Fruit fly (Drosophila melanogaster) whole organism, embryonic: ENCODE measurements around the gene CG1983.

Experiments used
- ATbp ChIP-seq: fragments of 200-800 bp; sonication (Bioruptor generic); optimal IDR thresholded peaks from 2 replicates; lab custom pipeline; 2017; ENCODE audit warnings: missing biosample characterization, mild to moderate bottlenecking, missing genetic modification characterization, missing genetic modification reagents
- BtbVII ChIP-seq: fragments of 200-800 bp; sonication (Bioruptor generic); optimal IDR thresholded peaks from 3 replicates; lab custom pipeline; 2017; ENCODE audit warnings: missing biosample characterization, mild to moderate bottlenecking, missing genetic modification characterization
- CG10431 ChIP-seq: fragments of 200-800 bp; sonication (Bioruptor generic); optimal IDR thresholded peaks from 3 replicates; lab custom pipeline; 2018; ENCODE audit warnings: missing biosample characterization, mild to moderate bottlenecking, missing genetic modification characterization
- CG10543 ChIP-seq: fragments of 200-800 bp; sonication (Bioruptor generic); optimal IDR thresholded peaks from 3 replicates; lab custom pipeline; 2017; ENCODE audit warnings: missing biosample characterization, mild to moderate bottlenecking, missing genetic modification characterization, moderate library complexity
- CG13624 ChIP-seq: fragments of 200-800 bp; sonication (Bioruptor generic); optimal IDR thresholded peaks from 2 replicates; lab custom pipeline; 2016; ENCODE audit warnings: missing biosample characterization, missing genetic modification characterization
- CG15073 ChIP-seq: fragments of 200-800 bp; sonication (Bioruptor generic); optimal IDR thresholded peaks from 2 replicates; lab custom pipeline; 2016; ENCODE audit warnings: missing biosample characterization, missing genetic modification characterization
- CG15514 ChIP-seq: fragments of 200-800 bp; sonication (Bioruptor generic); optimal IDR thresholded peaks from 3 replicates; lab custom pipeline; 2017; ENCODE audit warnings: missing biosample characterization, missing genetic modification characterization, mild to moderate bottlenecking, moderate library complexity, missing genetic modification reagents
- CG15601 ChIP-seq: fragments of 200-800 bp; sonication (Bioruptor generic); optimal IDR thresholded peaks from 3 replicates; lab custom pipeline; 2019; ENCODE audit warnings: missing biosample characterization, mild to moderate bottlenecking, missing genetic modification characterization, moderate library complexity
- CG18619 ChIP-seq: fragments of 200-800 bp; sonication (Bioruptor generic); optimal IDR thresholded peaks from 3 replicates; lab custom pipeline; 2017; ENCODE audit warnings: missing biosample characterization, mild to moderate bottlenecking, missing genetic modification characterization
- CG2116 ChIP-seq: fragments of 200-800 bp; sonication (Bioruptor generic); optimal IDR thresholded peaks from 3 replicates; lab custom pipeline; 2018; ENCODE audit warnings: missing biosample characterization, mild to moderate bottlenecking, missing genetic modification characterization
- CG2678 ChIP-seq: fragments of 200-800 bp; sonication (Bioruptor generic); optimal IDR thresholded peaks from 3 replicates; lab custom pipeline; 2019; ENCODE audit warnings: missing biosample characterization, mild to moderate bottlenecking, missing genetic modification characterization, moderate library complexity
- CG2875 ChIP-seq: fragments of 200-800 bp; sonication (Bioruptor generic); optimal IDR thresholded peaks from 2 replicates; lab custom pipeline; 2017; ENCODE audit warnings: missing biosample characterization, mild to moderate bottlenecking, missing genetic modification characterization, missing genetic modification reagents
- CG30403 ChIP-seq: fragments of 200-800 bp; sonication (Bioruptor generic); optimal IDR thresholded peaks from 3 replicates; lab custom pipeline; 2016; ENCODE audit warnings: missing biosample characterization, missing genetic modification characterization
- CG31441 ChIP-seq: fragments of 200-800 bp; sonication (Bioruptor generic); IDR thresholded peaks from 2 replicates; pipeline ENCODE4 v1.3.6; 2022; ENCODE audit warnings: missing biosample characterization, missing genetic modification characterization
- CG32532 ChIP-seq: fragments of 200-800 bp; sonication (Bioruptor generic); IDR thresholded peaks from 2 replicates; pipeline ENCODE4 v1.3.6; 2022; ENCODE audit warnings: missing biosample characterization, missing genetic modification characterization
- CG33213 ChIP-seq: fragments of 200-800 bp; sonication (Bioruptor generic); optimal IDR thresholded peaks from 3 replicates; lab custom pipeline; 2016; ENCODE audit warnings: missing biosample characterization, missing genetic modification characterization
- CG4282 ChIP-seq: fragments of 200-800 bp; sonication (Bioruptor generic); optimal IDR thresholded peaks from 2 replicates; lab custom pipeline; 2016; ENCODE audit warnings: missing biosample characterization, missing genetic modification characterization
- CG4328 ChIP-seq: fragments of 200-800 bp; sonication (Bioruptor generic); optimal IDR thresholded peaks from 3 replicates; lab custom pipeline; 2017; ENCODE audit warnings: missing biosample characterization, missing genetic modification reagents, missing genetic modification characterization
- CG6689 ChIP-seq: fragments of 200-800 bp; sonication (Bioruptor generic); IDR thresholded peaks from 2 replicates; pipeline ENCODE4 v1.3.6; 2022; ENCODE audit warnings: missing biosample characterization, missing genetic modification characterization
- CG7745 ChIP-seq: fragments of 200-800 bp; sonication (Bioruptor generic); optimal IDR thresholded peaks from 2 replicates; lab custom pipeline; 2018; ENCODE audit warnings: missing biosample characterization, mild to moderate bottlenecking, missing genetic modification characterization, moderate library complexity
- Chrac-16 ChIP-seq: fragments of 200-800 bp; sonication (Bioruptor generic); optimal IDR thresholded peaks from 3 replicates; lab custom pipeline; 2016; ENCODE audit warnings: missing biosample characterization, missing genetic modification characterization
- Dbx ChIP-seq: fragments of 200-800 bp; sonication (Bioruptor generic); IDR thresholded peaks from 3 replicates; pipeline ENCODE4 v1.3.6; 2022; ENCODE audit warnings: missing biosample characterization, missing genetic modification characterization
- Doc2 ChIP-seq: fragments of 200-800 bp; sonication (Bioruptor generic); IDR thresholded peaks from 2 replicates; pipeline ENCODE4 v1.3.6; 2022; ENCODE audit warnings: missing biosample characterization, missing genetic modification characterization
- Drgx ChIP-seq: fragments of 200-800 bp; sonication (Bioruptor generic); IDR thresholded peaks from 2 replicates; pipeline ENCODE4 v1.3.6; 2022; ENCODE audit warnings: missing biosample characterization, missing genetic modification characterization
- E2f1 ChIP-seq: fragments of 200-800 bp; sonication (Bioruptor generic); IDR thresholded peaks from 2 replicates; pipeline ENCODE4 v1.3.6; 2022; ENCODE audit warnings: missing biosample characterization, missing genetic modification characterization
- Hand ChIP-seq: fragments of 200-800 bp; sonication (Bioruptor generic); optimal IDR thresholded peaks from 2 replicates; lab custom pipeline; 2017; ENCODE audit warnings: mild to moderate bottlenecking, missing biosample characterization, missing genetic modification reagents, missing genetic modification characterization
- MBD-R2 ChIP-seq: fragments of 200-800 bp; sonication (Bioruptor generic); IDR thresholded peaks from 2 replicates; pipeline ENCODE4 v1.3.6; 2022; ENCODE audit warnings: missing biosample characterization, missing genetic modification characterization
- Myb ChIP-seq: fragments of 200-800 bp; sonication (Bioruptor generic); optimal IDR thresholded peaks from 2 replicates; lab custom pipeline; 2016; ENCODE audit warnings: missing biosample characterization, missing genetic modification characterization
- Nf-YB ChIP-seq: fragments of 200-800 bp; sonication (Bioruptor generic); optimal IDR thresholded peaks from 3 replicates; lab custom pipeline; 2019; ENCODE audit warnings: missing biosample characterization, mild to moderate bottlenecking, missing genetic modification characterization, moderate library complexity
- Ravus ChIP-seq: fragments of 200-800 bp; sonication (Bioruptor generic); IDR thresholded peaks from 2 replicates; pipeline ENCODE4 v1.3.6; 2022; ENCODE audit warnings: missing biosample characterization, missing genetic modification characterization
- Stat92E ChIP-seq, 3 experiments: fragments of >200 bp in 2 of 3; fragments of 200-800 bp in 1 of 3; sonication (Bioruptor generic) in 1 of 3; optimal IDR thresholded peaks; 2 replicates each; lab custom pipeline; 2017 to 2019; ENCODE audit warnings: missing biosample characterization in 3 of 3, missing genetic modification characterization in 3 of 3, mild to moderate bottlenecking in 1 of 3, moderate library complexity in 1 of 3
- Taf1 ChIP-seq: fragments of 200-800 bp; sonication (Bioruptor generic); IDR thresholded peaks from 2 replicates; pipeline ENCODE4 v1.3.6; 2022; ENCODE audit warnings: missing biosample characterization, missing genetic modification characterization
- bsh ChIP-seq, 2 experiments: fragments of 200-800 bp; sonication (Bioruptor generic); optimal IDR thresholded peaks; 2 replicates each; lab custom pipeline; 2017 to 2018; ENCODE audit warnings: mild to moderate bottlenecking in 2 of 2, missing biosample characterization in 2 of 2, missing genetic modification characterization in 2 of 2, moderate library complexity in 1 of 2
- emc ChIP-seq: fragments of 200-800 bp; sonication (Bioruptor generic); optimal IDR thresholded peaks from 2 replicates; lab custom pipeline; 2016; ENCODE audit warnings: missing biosample characterization, missing genetic modification characterization
- fd3F ChIP-seq: fragments of 200-800 bp; sonication (Bioruptor generic); optimal IDR thresholded peaks from 2 replicates; lab custom pipeline; 2018; ENCODE audit warnings: missing biosample characterization, mild to moderate bottlenecking, missing genetic modification characterization, moderate library complexity
- fru ChIP-seq: fragments of >200 bp; optimal IDR thresholded peaks from 2 replicates; lab custom pipeline; 2017
- ind ChIP-seq: fragments of 200-800 bp; sonication (Bioruptor generic); optimal IDR thresholded peaks from 3 replicates; lab custom pipeline; 2016; ENCODE audit warnings: missing biosample characterization, missing genetic modification characterization
- lab ChIP-seq: fragments of 200-800 bp; sonication (Bioruptor generic); optimal IDR thresholded peaks from 3 replicates; lab custom pipeline; 2017; ENCODE audit warnings: missing biosample characterization, missing genetic modification characterization, mild to moderate bottlenecking, moderate library complexity, missing genetic modification reagents
- maf-S ChIP-seq: fragments of 200-800 bp; sonication (Bioruptor generic); optimal IDR thresholded peaks from 2 replicates; lab custom pipeline; 2016; ENCODE audit warnings: missing biosample characterization, missing genetic modification characterization
- pan ChIP-seq, 4 experiments: fragments of >200 bp in 3 of 4; fragments of 200-800 bp in 1 of 4; sonication (Bioruptor generic) in 1 of 4; optimal IDR thresholded peaks in 3 of 4; IDR thresholded peaks in 1 of 4; 2 replicates each; pipeline versions ENCODE4 v1.3.6 to Lab custom; 2017 to 2022; ENCODE audit warnings: missing biosample characterization in 2 of 4, missing genetic modification characterization in 2 of 4, mixed read lengths in 1 of 4
- pzg ChIP-seq: fragments of 200-800 bp; sonication (Bioruptor generic); optimal IDR thresholded peaks from 3 replicates; lab custom pipeline; 2018; ENCODE audit warnings: missing biosample characterization, mild to moderate bottlenecking, missing genetic modification characterization, moderate library complexity
- sc ChIP-seq, 3 experiments: fragments of >200 bp in 2 of 3; fragments of 200-800 bp in 1 of 3; sonication (Bioruptor generic) in 1 of 3; optimal IDR thresholded peaks; 2 replicates in 2 of 3; 3 replicates in 1 of 3; lab custom pipeline; 2017; ENCODE audit warnings: mild to moderate bottlenecking in 1 of 3, missing biosample characterization in 1 of 3, missing genetic modification characterization in 1 of 3, missing genetic modification reagents in 1 of 3
- scrt ChIP-seq: fragments of 200-800 bp; sonication (Bioruptor generic); optimal IDR thresholded peaks from 2 replicates; lab custom pipeline; 2018; ENCODE audit warnings: missing biosample characterization, mild to moderate bottlenecking, missing genetic modification characterization, moderate library complexity
- tap ChIP-seq: fragments of 200-800 bp; optimal IDR thresholded peaks from 3 replicates; lab custom pipeline; 2019; ENCODE audit warnings: missing biosample characterization, mild to moderate bottlenecking, missing genetic modification characterization, moderate library complexity
- tin ChIP-seq: fragments of 200-800 bp; sonication (Bioruptor generic); optimal IDR thresholded peaks from 3 replicates; lab custom pipeline; 2016; ENCODE audit warnings: missing biosample characterization, missing genetic modification characterization
- tna ChIP-seq: fragments of 200-800 bp; sonication (Bioruptor generic); IDR thresholded peaks from 2 replicates; pipeline ENCODE4 v1.3.6; 2022; ENCODE audit warnings: missing biosample characterization, missing genetic modification characterization; ENCODE audit not compliant: partially characterized antibody
- vvl ChIP-seq: fragments of 200-800 bp; sonication (Bioruptor generic); IDR thresholded peaks from 2 replicates; pipeline ENCODE4 v1.3.6; 2022; ENCODE audit warnings: missing biosample characterization, missing genetic modification characterization
- wdn ChIP-seq: fragments of 200-800 bp; sonication (Bioruptor generic); IDR thresholded peaks from 2 replicates; pipeline ENCODE4 v1.3.6; 2022; ENCODE audit warnings: missing biosample characterization, missing genetic modification characterization

The CG1983 gene

dm6 chr3R:30198793-30199192 is 21.3 kb upstream of the CG1983 start (continued):
- no peak for TF ChIP-seq CG2116 (GFP tag; lab: Kevin White, UChicago)
- TF ChIP-seq E2f1 (GFP tag; lab: Robert Waterston, UW): no peak
- 0 out of 3 replicates have a peak, but pooled peaks have one; percentile 37 for TF ChIP-seq Dbx
- no peak for TF ChIP-seq CG15073 (GFP tag; lab: Kevin White, UChicago)
- no peak for TF ChIP-seq Stat92E (GFP tag; optimal IDR thresholded peaks at IDR 0.05; lab: Kevin White, UChicago)
- no peak for TF ChIP-seq CG32532 (GFP tag; lab: Robert Waterston, UW)
- TF ChIP-seq Doc2 (GFP tag; lab: Robert Waterston, UW): no peak
- TF ChIP-seq CG4282 (GFP tag; lab: Kevin White, UChicago): no peak
- peak; percentile 46 for TF ChIP-seq ATbp
- TF ChIP-seq CG2875 (GFP tag; lab: Kevin White, UChicago): no peak
- no peak for TF ChIP-seq pzg
- peak; percentile 79 for TF ChIP-seq CG10543 (GFP tag; lab: Kevin White, UChicago)
- peak; percentile 42 for TF ChIP-seq CG10431 (GFP tag; lab: Kevin White, UChicago)
- TF ChIP-seq emc (GFP tag; lab: Kevin White, UChicago): no peak
- TF ChIP-seq CG18619 (GFP tag; lab: Kevin White, UChicago): peak; percentile 47
- peak; percentile 62 for TF ChIP-seq lab
- no peak for TF ChIP-seq Drgx
- no peak for TF ChIP-seq CG31441 (GFP tag; lab: Robert Waterston, UW)
- TF ChIP-seq CG2678 (tag; lab: Kevin White, UChicago): peak; percentile 67
- no peak for TF ChIP-seq fru (lab: Kevin White, UChicago)
- TF ChIP-seq ind (GFP tag; lab: Kevin White, UChicago): no peak
- TF ChIP-seq CG4328 (GFP tag; lab: Kevin White, UChicago): peak; percentile 39
- TF ChIP-seq maf-S (GFP tag; lab: Kevin White, UChicago): no peak
- TF ChIP-seq Myb (GFP tag; lab: Kevin White, UChicago): no peak
- peak; percentile 14; the same call in 1 of the 2 replicates for TF ChIP-seq MBD-R2 (GFP tag; lab: Robert Waterston, UW)
- no peak for TF ChIP-seq sc (optimal IDR thresholded peaks at IDR 0.05; lab: Kevin White, UChicago)
- no peak for TF ChIP-seq sc (GFP tag; optimal IDR thresholded peaks at IDR 0.05; lab: Kevin White, UChicago)
- TF ChIP-seq Chrac-16 (GFP tag; lab: Kevin White, UChicago): no peak
- TF ChIP-seq CG13624 (GFP tag; lab: Kevin White, UChicago): no peak
- no peak for TF ChIP-seq tna (GFP tag; lab: Robert Waterston, UW)
- peak in 1 of 2 experiments; percentile 6 for TF ChIP-seq bsh (GFP tag; optimal IDR thresholded peaks at IDR 0.05; lab: Kevin White, UChicago)
- TF ChIP-seq Taf1 (GFP tag; lab: Robert Waterston, UW): no peak
- TF ChIP-seq Hand: peak; percentile 22
- peak; percentile 20 for TF ChIP-seq scrt
- TF ChIP-seq BtbVII (GFP tag; lab: Kevin White, UChicago): peak; percentile 20
- TF ChIP-seq tap: no peak
- TF ChIP-seq CG7745 (tag; lab: Kevin White, UChicago): no peak
- peak; percentile 48 for TF ChIP-seq CG15514 (GFP tag; lab: Kevin White, UChicago)
- 0 out of 2 replicates have a peak, but pooled peaks have one; percentile 17 for TF ChIP-seq wdn (GFP tag; lab: Robert Waterston, UW)
- 0 out of 2 replicates have a peak, but pooled peaks have one; percentile 9 for TF ChIP-seq CG6689 (GFP tag; lab: Robert Waterston, UW)
- TF ChIP-seq CG33213 (GFP tag; lab: Kevin White, UChicago): no peak
- no peak for TF ChIP-seq vvl (GFP tag; lab: Robert Waterston, UW)
- peak; percentile 28 for TF ChIP-seq CG15601 (tag; lab: Kevin White, UChicago)
- TF ChIP-seq Ravus (GFP tag; lab: Robert Waterston, UW): no peak
- no peak for TF ChIP-seq tin (GFP tag; lab: Kevin White, UChicago)
- no peak for TF ChIP-seq Nf-YB (GFP tag; lab: Kevin White, UChicago)
- TF ChIP-seq fd3F (GFP tag; lab: Kevin White, UChicago): peak; percentile 23
- TF ChIP-seq pan (optimal IDR thresholded peaks at IDR 0.05; lab: Kevin White, UChicago): no peak
- no peak for TF ChIP-seq pan (GFP tag; optimal IDR thresholded peaks at IDR 0.05 in 1 of 2, IDR thresholded peaks at IDR 0.05 in 1 of 2)
- TF ChIP-seq CG30403: no peak
- TF ChIP-seq, all 482 proteins: peak for 75
